Worm (Caenorhabditis elegans) whole organism, L3 larva: Measurements from ENCODE around the gene F40F8.3.
A peak's percentile ranks its signal among the peaks of the same experiment; 100 is the strongest.

Experiments
- R02D3.7 ChIP-seq: fragments of 150-350 bp; optimal IDR thresholded peaks from 2 replicates; lab custom pipeline; 2014; ENCODE audit warnings: missing biosample characterization, missing genetic modification characterization
- ZK546.5 ChIP-seq: sonication (generic microtip); optimal IDR thresholded peaks from 2 replicates; lab custom pipeline; 2017; ENCODE audit warnings: missing biosample characterization, missing genetic modification characterization
- ama-1 ChIP-seq: fragments of 150-350 bp; optimal IDR thresholded peaks from 2 replicates; lab custom pipeline; 2018
- ceh-82 ChIP-seq: fragments of 150-350 bp; optimal IDR thresholded peaks from 2 replicates; lab custom pipeline; 2014; ENCODE audit warnings: missing biosample characterization, missing genetic modification characterization
- ceh-9 ChIP-seq: sonication (generic microtip); optimal IDR thresholded peaks from 2 replicates; lab custom pipeline; 2018; ENCODE audit warnings: missing biosample characterization, missing genetic modification characterization
- daf-12 ChIP-seq: fragments of 150-350 bp; optimal IDR thresholded peaks from 2 replicates; lab custom pipeline; 2014; ENCODE audit warnings: missing biosample characterization, missing genetic modification reagents, missing genetic modification characterization
- egl-27 ChIP-seq: sonication (generic microtip); optimal IDR thresholded peaks from 4 replicates; lab custom pipeline; 2017; ENCODE audit warnings: missing biosample characterization, missing genetic modification reagents, missing genetic modification characterization
- egl-5 ChIP-seq: fragments of 150-350 bp; optimal IDR thresholded peaks from 2 replicates; lab custom pipeline; 2017; ENCODE audit warnings: missing biosample characterization, missing genetic modification reagents, missing genetic modification characterization, inconsistent platforms
- elt-1 ChIP-seq: fragments of 150-350 bp; optimal IDR thresholded peaks from 2 replicates; lab custom pipeline; 2014; ENCODE audit warnings: missing biosample characterization, missing genetic modification characterization
- elt-2 ChIP-seq: sonication (generic microtip); optimal IDR thresholded peaks from 2 replicates; lab custom pipeline; 2016; ENCODE audit warnings: missing genetic modification reagents, mild to moderate bottlenecking, missing genetic modification characterization, missing compliant biosample characterization
- fkh-10 ChIP-seq: sonication (generic microtip); optimal IDR thresholded peaks from 2 replicates; lab custom pipeline; 2017; ENCODE audit warnings: missing biosample characterization, missing genetic modification reagents, missing genetic modification characterization
- hmg-11 ChIP-seq: sonication (generic microtip); optimal IDR thresholded peaks from 2 replicates; lab custom pipeline; 2016; ENCODE audit warnings: missing genetic modification characterization, missing compliant biosample characterization
- jun-1 ChIP-seq: fragments of 150-350 bp; optimal IDR thresholded peaks from 2 replicates; lab custom pipeline; 2014; ENCODE audit warnings: missing biosample characterization, missing genetic modification reagents, missing genetic modification characterization
- lin-15B ChIP-seq: fragments of 150-350 bp; optimal IDR thresholded peaks from 2 replicates; lab custom pipeline; 2014; ENCODE audit warnings: missing biosample characterization, missing genetic modification characterization
- lin-39 ChIP-seq: fragments of 150-350 bp; optimal IDR thresholded peaks from 2 replicates; lab custom pipeline; 2018; ENCODE audit warnings: missing biosample characterization, missing genetic modification reagents, missing genetic modification characterization
- lsy-12 ChIP-seq: sonication (generic microtip); optimal IDR thresholded peaks from 2 replicates; lab custom pipeline; 2016; ENCODE audit warnings: mild to moderate bottlenecking, missing genetic modification characterization, missing compliant biosample characterization
- mdl-1 ChIP-seq: fragments of 150-350 bp; optimal IDR thresholded peaks from 2 replicates; lab custom pipeline; 2014; ENCODE audit warnings: missing biosample characterization, missing genetic modification characterization
- mml-1 ChIP-seq: fragments of 150-350 bp; sonication (generic microtip); optimal IDR thresholded peaks from 3 replicates; lab custom pipeline; 2014; ENCODE audit warnings: missing biosample characterization, missing genetic modification characterization
- nfya-1 ChIP-seq: sonication (generic microtip); optimal IDR thresholded peaks from 2 replicates; lab custom pipeline; 2017; ENCODE audit warnings: missing genetic modification characterization, mild to moderate bottlenecking, missing compliant biosample characterization, antibody characterized with exemption, moderate library complexity; ENCODE audit not compliant: insufficient read depth
- nhr-11 ChIP-seq: fragments of 150-350 bp; optimal IDR thresholded peaks from 2 replicates; lab custom pipeline; 2014; ENCODE audit warnings: missing biosample characterization, missing genetic modification characterization
- nhr-12 ChIP-seq: fragments of 150-350 bp; optimal IDR thresholded peaks from 2 replicates; lab custom pipeline; 2014; ENCODE audit warnings: missing biosample characterization, missing genetic modification characterization
- nhr-23 ChIP-seq: fragments of 150-350 bp; optimal IDR thresholded peaks from 2 replicates; lab custom pipeline; 2014; ENCODE audit warnings: missing biosample characterization, missing genetic modification reagents, missing genetic modification characterization
- nhr-28 ChIP-seq: fragments of 150-350 bp; optimal IDR thresholded peaks from 2 replicates; lab custom pipeline; 2014; ENCODE audit warnings: missing biosample characterization, missing genetic modification characterization
- nhr-43 ChIP-seq: sonication (generic microtip); optimal IDR thresholded peaks from 2 replicates; lab custom pipeline; 2016; ENCODE audit warnings: mild to moderate bottlenecking, missing genetic modification characterization, missing compliant biosample characterization; ENCODE audit not compliant: poor library complexity, severe bottlenecking
- nhr-76 ChIP-seq: fragments of 150-350 bp; sonication (generic microtip); optimal IDR thresholded peaks from 5 replicates; lab custom pipeline; 2014; ENCODE audit warnings: missing biosample characterization, missing genetic modification characterization
- nhr-77 ChIP-seq: fragments of 150-350 bp; optimal IDR thresholded peaks from 2 replicates; lab custom pipeline; 2014; ENCODE audit warnings: missing biosample characterization, missing genetic modification characterization
- pha-4 ChIP-seq: fragments of 150-350 bp; optimal IDR thresholded peaks from 2 replicates; lab custom pipeline; 2014; ENCODE audit warnings: missing biosample characterization, missing genetic modification reagents, missing genetic modification characterization
- pqm-1 ChIP-seq: fragments of 150-350 bp; optimal IDR thresholded peaks from 2 replicates; lab custom pipeline; 2017; ENCODE audit warnings: missing biosample characterization, missing genetic modification characterization, inconsistent platforms
- skn-1 ChIP-seq: fragments of 150-350 bp; optimal IDR thresholded peaks from 2 replicates; lab custom pipeline; 2014; ENCODE audit warnings: missing biosample characterization, missing genetic modification characterization
- snpc-4 ChIP-seq: fragments of 150-350 bp; optimal IDR thresholded peaks from 2 replicates; lab custom pipeline; 2014; ENCODE audit warnings: missing biosample characterization, missing genetic modification characterization
- tbx-2 ChIP-seq: sonication (generic microtip); optimal IDR thresholded peaks from 2 replicates; lab custom pipeline; 2016; ENCODE audit warnings: mild to moderate bottlenecking, missing genetic modification characterization, missing compliant biosample characterization
- unc-39 ChIP-seq: sonication (generic microtip); optimal IDR thresholded peaks from 4 replicates; lab custom pipeline; 2017; ENCODE audit warnings: missing biosample characterization, missing genetic modification characterization
- unc-62 ChIP-seq: fragments of 150-350 bp; sonication (generic microtip); optimal IDR thresholded peaks from 4 replicates; lab custom pipeline; 2014; ENCODE audit warnings: missing biosample characterization, missing genetic modification reagents, missing genetic modification characterization
- zag-1 ChIP-seq: fragments of 150-350 bp; optimal IDR thresholded peaks from 2 replicates; lab custom pipeline; 2014; ENCODE audit warnings: missing biosample characterization, missing genetic modification characterization
- ztf-4 ChIP-seq: fragments of 150-350 bp; optimal IDR thresholded peaks from 2 replicates; lab custom pipeline; 2014; ENCODE audit warnings: missing biosample characterization, missing genetic modification characterization

The F40F8.3 gene

ce11 chrII:11127364-11127763, 1.7 kb upstream of the F40F8.3 start, which contains the start of gene F40F8.1:
Gene F40F8.1, plus strand, starts transcription at chrII:11127664.
- TF ChIP-seq lsy-12 (tag; lab: Kevin White, UChicago), result no peak
- no peak for TF ChIP-seq tbx-2

DNA sequence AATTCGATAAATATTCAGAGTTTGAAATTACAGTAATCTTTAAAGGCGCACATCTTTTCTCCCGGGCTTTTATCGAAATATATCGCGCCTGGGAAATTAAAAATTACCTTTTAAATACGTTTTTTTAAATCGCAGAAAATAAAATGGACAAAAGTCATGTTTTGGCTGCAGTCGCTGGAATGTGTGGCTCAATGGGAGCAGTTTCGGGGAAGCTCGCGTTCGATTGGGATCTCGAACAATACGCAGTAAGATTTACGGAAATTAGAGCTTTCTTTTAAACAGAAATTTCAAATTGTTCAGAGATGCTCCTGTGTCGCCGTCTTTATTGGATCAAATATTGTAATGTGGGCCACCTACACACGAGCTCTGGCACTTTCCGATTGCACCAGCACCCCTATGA, 428 bp downstream of the F40F8.3 start, which contains the start of gene F40F8.12:
Gene F40F8.12, plus strand, starts transcription at position 301 of the 400 bp plus-strand sequence.
- no peak for TF ChIP-seq mdl-1 (tag; lab: Kevin White, UChicago)
- no peak for TF ChIP-seq unc-62 (GFP tag; lab: Kevin White, UChicago)
- TF ChIP-seq nhr-28, result no peak
- TF ChIP-seq zag-1 (tag; lab: Kevin White, UChicago), result no peak
- no peak for TF ChIP-seq jun-1 (tag; lab: Kevin White, UChicago)
- no peak for TF ChIP-seq lin-39
- TF ChIP-seq lin-15B (tag; lab: Kevin White, UChicago), result no peak
- no peak for TF ChIP-seq ceh-82 (tag; lab: Kevin White, UChicago)
- no peak for TF ChIP-seq ama-1
- no peak for TF ChIP-seq unc-39
- TF ChIP-seq pha-4 (tag; lab: Kevin White, UChicago), result no peak
- TF ChIP-seq elt-1 (tag; lab: Kevin White, UChicago), result no peak
- TF ChIP-seq egl-5 (tag; lab: Kevin White, UChicago), result no peak
- no peak for TF ChIP-seq ceh-9
- TF ChIP-seq nhr-77 (tag; lab: Kevin White, UChicago), result no peak
- no peak for TF ChIP-seq ztf-4 (tag; lab: Kevin White, UChicago)
- TF ChIP-seq nhr-23 (tag; lab: Kevin White, UChicago), result no peak

DNA sequence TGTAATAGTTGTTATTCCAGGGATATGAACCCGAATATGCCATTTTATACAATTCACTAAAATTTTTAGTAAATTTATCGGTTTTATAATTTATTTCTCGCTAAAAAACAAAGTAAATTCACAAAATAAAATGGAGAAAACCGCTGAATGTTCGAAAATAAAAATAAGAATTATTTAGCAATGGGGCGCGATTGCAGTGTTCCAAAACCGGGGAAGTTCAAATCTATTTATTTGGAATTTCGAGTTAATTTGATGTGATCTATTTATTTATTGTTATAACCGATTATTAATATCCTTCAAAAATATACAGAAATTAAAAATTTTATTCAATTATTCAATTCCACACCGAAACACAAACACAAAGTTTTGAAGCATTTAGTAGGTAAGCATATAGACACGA, 3.5 kb downstream of the F40F8.3 start, which contains the start of gene F40F8.11:
Gene F40F8.11, minus strand, starts transcription at position 49 of the 400 bp plus-strand sequence.
- TF ChIP-seq pha-4 (tag; lab: Kevin White, UChicago) (peak; percentile 31), elt-1 (tag; lab: Kevin White, UChicago) (no peak), ama-1 (no peak), nfya-1 (tag; lab: Kevin White, UChicago) (peak; percentile 54), ztf-4 (tag; lab: Kevin White, UChicago) (no peak), ceh-9 (no peak), pqm-1 (no peak), nhr-43 (tag; lab: Kevin White, UChicago) (no peak), nhr-12 (tag; lab: Kevin White, UChicago) (no peak), nhr-77 (tag; lab: Kevin White, UChicago) (no peak), ceh-82 (tag; lab: Kevin White, UChicago) (no peak), ZK546.5 (tag; lab: Kevin White, UChicago) (no peak), hmg-11 (tag; lab: Kevin White, UChicago) (peak; percentile 15), elt-2 (tag; lab: Kevin White, UChicago) (peak; percentile 18), nhr-23 (tag; lab: Kevin White, UChicago) (peak; percentile 53), lin-15B (tag; lab: Kevin White, UChicago) (peak; percentile 47), R02D3.7 (tag; lab: Kevin White, UChicago) (no peak), lsy-12 (tag; lab: Kevin White, UChicago) (no peak), skn-1 (tag; lab: Kevin White, UChicago) (no peak), unc-39 (no peak), mml-1 (no peak), tbx-2 (no peak), daf-12 (tag; lab: Kevin White, UChicago) (no peak), jun-1 (tag; lab: Kevin White, UChicago) (no peak), egl-27 (tag; lab: Kevin White, UChicago) (no peak), fkh-10 (no peak), nhr-76 (tag; lab: Kevin White, UChicago) (no peak), nhr-28 (no peak), snpc-4 (tag; lab: Kevin White, UChicago) (peak; percentile 8), nhr-11 (tag; lab: Kevin White, UChicago) (no peak)
- TF ChIP-seq, all 47 proteins: peak for 7

DNA sequence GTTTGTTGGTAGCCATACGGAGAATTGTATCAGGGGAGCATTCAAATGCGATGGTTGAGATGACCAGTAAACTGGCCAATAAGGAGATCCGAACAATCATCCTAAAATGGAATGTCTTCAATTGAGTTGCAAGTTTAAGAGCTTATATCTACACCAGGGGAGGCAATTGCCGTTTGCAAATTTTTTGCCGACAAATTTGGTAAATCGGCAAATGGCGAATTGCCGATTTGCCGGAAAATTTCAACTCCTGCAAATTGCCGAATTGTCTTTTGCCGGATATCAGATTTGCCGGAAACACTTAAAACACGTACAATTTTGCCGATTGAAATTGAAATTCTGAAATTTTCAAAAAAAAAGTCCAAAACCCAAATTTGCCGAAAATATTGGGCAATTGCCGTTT, 5.7 kb downstream of the F40F8.3 start, which contains the start of gene F40F8.5:
Gene F40F8.5, minus strand, starts transcription at position 101 of the 400 bp plus-strand sequence.
- no peak for TF ChIP-seq nhr-43 (tag; lab: Kevin White, UChicago)
- TF ChIP-seq, all 47 proteins: peak for 0
